Fruit fly (Drosophila melanogaster): ENCODE results near the gene CG10588.

- TF ChIP-seq dl (GFP tag; optimal IDR thresholded peaks at IDR 0.05; ENCODE audit: insufficient read depth in 1 of 2, partially characterized antibody in 2 of 2) (no peak), sv (GFP tag; optimal IDR thresholded peaks at IDR 0.05) (no peak), Jra (GFP tag; optimal IDR thresholded peaks at IDR 0.05) (no peak), psq (GFP tag; optimal IDR thresholded peaks at IDR 0.05) (no peak), Hr83 (GFP tag; optimal IDR thresholded peaks at IDR 0.05; ENCODE audit: poor library complexity, severe bottlenecking) (no peak), h (GFP tag; optimal IDR thresholded peaks at IDR 0.05) (no peak), rgr (GFP tag; optimal IDR thresholded peaks at IDR 0.05) (no peak), Sp1 (GFP tag; optimal IDR thresholded peaks at IDR 0.05) (no peak), sage (GFP tag; optimal IDR thresholded peaks at IDR 0.05) (no peak), Hr78 (GFP tag; optimal IDR thresholded peaks at IDR 0.05) (no peak), CrebA (GFP tag; optimal IDR thresholded peaks at IDR 0.05; ENCODE audit: borderline replicate concordance) (no peak), Dfd (GFP tag; optimal IDR thresholded peaks at IDR 0.05) (no peak), pan (optimal IDR thresholded peaks at IDR 0.05) (no peak), jim (GFP tag; optimal IDR thresholded peaks at IDR 0.05) (no peak)
Measured at dm6 chr3L:20921859-20922258, 34.9 kb upstream of the CG10588 start.

Measured in whole organism, wandering third instar larva.